Worm (Caenorhabditis elegans): Measurements from ENCODE around the gene T16G1.6.

DNA sequence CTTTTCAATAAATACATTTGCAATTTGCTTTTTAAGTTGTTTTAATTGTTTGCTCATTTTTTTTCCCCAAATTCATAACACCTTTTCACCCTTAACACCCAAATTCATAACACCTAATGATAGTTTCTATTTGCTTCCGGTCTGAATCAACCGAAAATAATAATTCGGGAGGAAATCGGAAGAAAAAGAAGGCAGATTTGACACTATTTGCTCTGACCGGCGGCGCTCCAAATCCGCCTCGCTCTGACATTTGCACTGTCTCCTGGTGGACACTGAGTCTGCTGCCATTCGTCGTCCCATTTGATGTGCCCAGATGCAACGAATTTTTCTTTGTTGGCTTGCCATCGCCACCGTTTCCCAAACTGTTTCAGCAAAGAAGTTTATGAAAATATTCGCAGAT is 12.8 kb downstream of the T16G1.6 start, which contains the start of gene pqn-67:
- no peak for TF ChIP-seq flt-1 (GFP tag; IDR thresholded peaks at IDR 0.05)
- TF ChIP-seq T22C8.4 (GFP tag; IDR thresholded peaks at IDR 0.05) = no peak
- no peak for TF ChIP-seq med-1 (GFP tag; optimal IDR thresholded peaks at IDR 0.05; ENCODE audit: insufficient read depth)
- no peak for TF ChIP-seq klf-2 (GFP tag; conservative IDR thresholded peaks at IDR 0.05)
- no peak for TF ChIP-seq tab-1 (GFP tag; IDR thresholded peaks at IDR 0.05)
- no peak for TF ChIP-seq ztf-29 (GFP tag; IDR thresholded peaks at IDR 0.05)

Measured in whole organism, midembryonic.